Worm (Caenorhabditis elegans) whole organism, L4/young adult: ENCODE measurements around the gene srx-64.

Source experiments
- W03F9.2 ChIP-seq: fragments of 150-350 bp; optimal IDR thresholded peaks from 2 replicates; lab custom pipeline; 2014; ENCODE audit warnings: missing biosample characterization, missing genetic modification characterization
- dao-5 ChIP-seq: sonication (generic microtip); optimal IDR thresholded peaks from 2 replicates; lab custom pipeline; 2016; ENCODE audit warnings: missing genotype, missing genetic modification characterization, moderate library complexity, missing compliant biosample characterization
- him-1 ChIP-seq: sonication (generic microtip); optimal IDR thresholded peaks from 2 replicates; lab custom pipeline; 2016; ENCODE audit warnings: missing genotype, missing genetic modification reagents, missing genetic modification characterization, missing compliant biosample characterization

DNA sequence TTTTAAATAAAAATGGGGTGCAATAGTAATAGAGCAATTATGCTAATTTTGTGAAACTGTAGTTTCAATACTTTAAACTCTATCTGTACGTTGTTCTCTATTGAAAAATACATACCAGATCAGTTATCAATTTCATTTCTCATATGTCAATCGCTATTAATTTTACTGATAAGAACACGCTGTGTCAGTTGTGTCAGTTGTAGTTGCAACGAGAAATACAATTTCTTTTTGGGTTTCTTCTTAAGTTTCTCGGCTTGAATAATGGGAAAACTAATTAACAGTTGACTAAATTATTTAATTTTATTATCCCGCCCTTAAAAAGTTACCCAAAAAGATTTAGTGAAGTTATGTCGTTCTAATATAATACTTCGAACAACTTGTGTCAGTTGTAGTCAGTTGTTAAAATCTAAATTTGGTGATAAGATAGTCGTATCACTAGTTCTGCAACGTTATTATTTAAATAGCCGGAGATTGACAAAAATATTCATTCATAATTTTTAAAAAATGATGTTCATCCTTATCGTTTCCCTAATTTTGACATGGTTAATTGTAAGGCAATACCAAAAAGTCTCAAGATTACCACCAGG lies 6.8 kb downstream of the srx-64 start, which contains the start of gene cyp-35A5:
- TF ChIP-seq W03F9.2 (tag; lab: Kevin White, UChicago) (no peak), dao-5 (tag; lab: Kevin White, UChicago) (no peak), him-1 (tag; lab: Kevin White, UChicago) (no peak)
